Fruit fly (Drosophila melanogaster): Measurements from ENCODE around the gene mbf1.

mbf1 gene

dm6 chr3L:16609120-16609519 is 34.9 kb downstream of the mbf1 start, which contains the start of gene CG4098 (continued):
- no peak for TF ChIP-seq Spps (tag; optimal IDR thresholded peaks at IDR 0.05)
- TF ChIP-seq Asciz (GFP tag; optimal IDR thresholded peaks at IDR 0.05), result peak; percentile 5
- peak; percentile 88 for TF ChIP-seq CG9932 (GFP tag; IDR thresholded peaks at IDR 0.05)
- TF ChIP-seq usp (GFP tag; optimal IDR thresholded peaks at IDR 0.05), result no peak
- TF ChIP-seq dmrt11E (tag; optimal IDR thresholded peaks at IDR 0.05), result no peak
- no peak; the same call in 2 of the 3 replicates for TF ChIP-seq Opbp (GFP tag; IDR thresholded peaks at IDR 0.05; ENCODE audit: partially characterized antibody)
- peak; percentile 27 for TF ChIP-seq CG3281 (GFP tag; optimal IDR thresholded peaks at IDR 0.05)
- TF ChIP-seq Ets65A (GFP tag), result no peak
- TF ChIP-seq CG17802 (tag; optimal IDR thresholded peaks at IDR 0.05), result no peak
- TF ChIP-seq CG16863 (GFP tag; optimal IDR thresholded peaks at IDR 0.05), result peak; percentile 35
- no peak for TF ChIP-seq Oaz (GFP tag; IDR thresholded peaks at IDR 0.05)
- peak; percentile 71 for TF ChIP-seq her (GFP tag; optimal IDR thresholded peaks at IDR 0.05)
- TF ChIP-seq Mad (GFP tag; optimal IDR thresholded peaks at IDR 0.05), result no peak
- TF ChIP-seq CoRest (tag; optimal IDR thresholded peaks at IDR 0.05), result peak; percentile 38
- TF ChIP-seq Fer3 (tag; optimal IDR thresholded peaks at IDR 0.05), result peak; percentile 54
- TF ChIP-seq CG7928 (GFP tag; optimal IDR thresholded peaks at IDR 0.05), result peak; percentile 35
- no peak for TF ChIP-seq ewg (GFP tag; optimal IDR thresholded peaks at IDR 0.05)
- TF ChIP-seq vnd (GFP tag; IDR thresholded peaks at IDR 0.05; ENCODE audit: partially characterized antibody), result no peak
- no peak for TF ChIP-seq gcm (GFP tag; optimal IDR thresholded peaks at IDR 0.05)
- TF ChIP-seq CG18476 (GFP tag; optimal IDR thresholded peaks at IDR 0.05), result no peak
- TF ChIP-seq Hand (GFP tag; optimal IDR thresholded peaks at IDR 0.05), result no peak
- no peak for TF ChIP-seq CG7745 (tag; optimal IDR thresholded peaks at IDR 0.05)
- peak; percentile 83 for TF ChIP-seq sens (GFP tag)
- TF ChIP-seq Adf1 (GFP tag; IDR thresholded peaks at IDR 0.05), result peak; percentile 27; the same call in 1 of the 2 replicates
- peak; percentile 37; the same call in 1 of the 3 replicates for TF ChIP-seq CG7357 (GFP tag; IDR thresholded peaks at IDR 0.05)
- peak; percentile 91 for TF ChIP-seq Gug (GFP tag; IDR thresholded peaks at IDR 0.05)
- TF ChIP-seq bsh (GFP tag; optimal IDR thresholded peaks at IDR 0.05), result peak in 1 of 2 experiments; percentile 47
- TF ChIP-seq dpn (GFP tag; optimal IDR thresholded peaks at IDR 0.05), result peak; percentile 71 to 72
- TF ChIP-seq cas (GFP tag; IDR thresholded peaks at IDR 0.05), result peak; percentile 31; the same call in 1 of the 2 replicates
- TF ChIP-seq CG11247 (GFP tag; IDR thresholded peaks at IDR 0.05), result peak; percentile 64
- peak; percentile 95 for TF ChIP-seq MBD-R2 (GFP tag; IDR thresholded peaks at IDR 0.05)
- no peak for TF ChIP-seq Neu2 (GFP tag; optimal IDR thresholded peaks at IDR 0.05; ENCODE audit: borderline replicate concordance)
- TF ChIP-seq CG32532 (GFP tag; IDR thresholded peaks at IDR 0.05), result peak; percentile 81
- TF ChIP-seq nau (GFP tag; optimal IDR thresholded peaks at IDR 0.05), result no peak
- no peak for TF ChIP-seq sima (GFP tag; optimal IDR thresholded peaks at IDR 0.05)
- peak; percentile 6 for TF ChIP-seq CG7556 (GFP tag; optimal IDR thresholded peaks at IDR 0.05)
- TF ChIP-seq sisA (GFP tag; IDR thresholded peaks at IDR 0.05), result peak; percentile 65
- peak; percentile 52 for TF ChIP-seq CG12942 (GFP tag; optimal IDR thresholded peaks at IDR 0.05)
- TF ChIP-seq CG6689 (GFP tag; IDR thresholded peaks at IDR 0.05), result peak; percentile 47; the same call in 1 of the 2 replicates
- peak; percentile 86 for TF ChIP-seq E2f2 (GFP tag; IDR thresholded peaks at IDR 0.05)
- no peak for TF ChIP-seq lov (optimal IDR thresholded peaks at IDR 0.05)
- TF ChIP-seq lov (GFP tag; IDR thresholded peaks at IDR 0.05), result 0 out of 3 replicates have a peak, but pooled peaks have one; percentile 9
- peak; percentile 33 for TF ChIP-seq CG4282 (GFP tag; optimal IDR thresholded peaks at IDR 0.05)
- TF ChIP-seq CG12299 (tag; optimal IDR thresholded peaks at IDR 0.05), result no peak
- peak; percentile 78 for TF ChIP-seq HmgD (GFP tag; optimal IDR thresholded peaks at IDR 0.05)
- TF ChIP-seq HLH3B (GFP tag; IDR thresholded peaks at IDR 0.05), result peak; percentile 57
- TF ChIP-seq maf-S (GFP tag; optimal IDR thresholded peaks at IDR 0.05), result peak; percentile 19
- no peak for TF ChIP-seq CG7271 (tag; optimal IDR thresholded peaks at IDR 0.05)
- peak; percentile 51 for TF ChIP-seq Sry-δ (GFP tag; optimal IDR thresholded peaks at IDR 0.05)
- TF ChIP-seq ftz-f1 (GFP tag; optimal IDR thresholded peaks at IDR 0.05), result peak; percentile 10
- peak; percentile 52 for TF ChIP-seq CG9797 (GFP tag; optimal IDR thresholded peaks at IDR 0.05)
- TF ChIP-seq row (GFP tag; IDR thresholded peaks at IDR 0.05), result peak; percentile 97

All from whole organism, embryonic.